Fruit fly (Drosophila melanogaster) whole organism, pupa: ENCODE measurements around the gene CG15201.

Experiments used
- CG14655 ChIP-seq: fragments of 200-800 bp; sonication (Bioruptor generic); optimal IDR thresholded peaks from 3 replicates; lab custom pipeline; 2017; ENCODE audit warnings: mild to moderate bottlenecking, missing biosample characterization, missing genetic modification reagents, missing genetic modification characterization
- CG15710 ChIP-seq: fragments of 200-800 bp; sonication (Bioruptor generic); optimal IDR thresholded peaks from 2 replicates; lab custom pipeline; 2018; ENCODE audit warnings: missing biosample characterization, mild to moderate bottlenecking, missing genetic modification characterization, moderate library complexity
- CG17806 ChIP-seq: fragments of 200-800 bp; sonication (Bioruptor generic); optimal IDR thresholded peaks from 2 replicates; lab custom pipeline; 2018; ENCODE audit warnings: missing biosample characterization, mild to moderate bottlenecking, missing genetic modification characterization, moderate library complexity
- CG32121 ChIP-seq: fragments of 200-800 bp; sonication (Bioruptor generic); IDR thresholded peaks from 2 replicates; pipeline ENCODE4 v1.3.6; 2022; ENCODE audit warnings: missing biosample characterization, missing genetic modification characterization
- CG34367 ChIP-seq: fragments of 200-800 bp; sonication (Bioruptor generic); optimal IDR thresholded peaks from 2 replicates; lab custom pipeline; 2018; ENCODE audit warnings: missing biosample characterization, mild to moderate bottlenecking, missing genetic modification characterization
- CG8159 ChIP-seq: fragments of 200-800 bp; sonication (Bioruptor generic); optimal IDR thresholded peaks from 3 replicates; lab custom pipeline; 2018; ENCODE audit warnings: missing biosample characterization, mild to moderate bottlenecking, missing genetic modification characterization, moderate library complexity
- EcR ChIP-seq: fragments of 200-800 bp; sonication (Bioruptor generic); optimal IDR thresholded peaks from 3 replicates; lab custom pipeline; 2019; ENCODE audit warnings: missing biosample characterization, missing genetic modification characterization, mild to moderate bottlenecking, moderate library complexity, missing genetic modification reagents
- Ets98B ChIP-seq: fragments of 200-800 bp; sonication (Bioruptor generic); IDR thresholded peaks from 2 replicates; pipeline ENCODE4 v1.3.6; 2022; ENCODE audit warnings: missing biosample characterization, missing genetic modification characterization
- Pif1A ChIP-seq: fragments of 200-800 bp; sonication (Bioruptor generic); optimal IDR thresholded peaks from 3 replicates; lab custom pipeline; 2016; ENCODE audit warnings: missing biosample characterization, missing genetic modification characterization
- Snoo ChIP-seq: fragments of 200-800 bp; sonication (Bioruptor generic); optimal IDR thresholded peaks from 3 replicates; lab custom pipeline; 2017; ENCODE audit warnings: missing biosample characterization, mild to moderate bottlenecking, missing genetic modification characterization, inconsistent platforms
- fd96Ca ChIP-seq: fragments of 200-800 bp; sonication (Bioruptor generic); IDR thresholded peaks from 3 replicates; pipeline ENCODE4 v1.3.6; 2022; ENCODE audit warnings: missing biosample characterization, missing genetic modification characterization
- gl ChIP-seq: fragments of 200-800 bp; sonication (Bioruptor generic); optimal IDR thresholded peaks from 2 replicates; lab custom pipeline; 2018; ENCODE audit warnings: missing biosample characterization, mild to moderate bottlenecking, missing genetic modification characterization

- TF ChIP-seq CG8159 (tag; lab: Kevin White, UChicago) (no peak), Pif1A (GFP tag; lab: Kevin White, UChicago) (no peak), CG14655 (GFP tag; lab: Kevin White, UChicago) (no peak), CG34367 (no peak), Ets98B (GFP tag; lab: Robert Waterston, UW) (no peak), CG32121 (GFP tag; lab: Robert Waterston, UW) (no peak), fd96Ca (GFP tag; lab: Robert Waterston, UW) (no peak), CG17806 (no peak), Snoo (tag; lab: Kevin White, UChicago) (peak; percentile 53), EcR (no peak), CG15710 (no peak), gl (tag; lab: Kevin White, UChicago) (no peak)
Observed at dm6 chrX:11141785-11142591, 1.9 kb upstream of the CG15201 start, which contains the start of the genes CG15199 and CG15202.
